Worm (Caenorhabditis elegans): ENCODE results near the gene tgt-2.

DNA sequence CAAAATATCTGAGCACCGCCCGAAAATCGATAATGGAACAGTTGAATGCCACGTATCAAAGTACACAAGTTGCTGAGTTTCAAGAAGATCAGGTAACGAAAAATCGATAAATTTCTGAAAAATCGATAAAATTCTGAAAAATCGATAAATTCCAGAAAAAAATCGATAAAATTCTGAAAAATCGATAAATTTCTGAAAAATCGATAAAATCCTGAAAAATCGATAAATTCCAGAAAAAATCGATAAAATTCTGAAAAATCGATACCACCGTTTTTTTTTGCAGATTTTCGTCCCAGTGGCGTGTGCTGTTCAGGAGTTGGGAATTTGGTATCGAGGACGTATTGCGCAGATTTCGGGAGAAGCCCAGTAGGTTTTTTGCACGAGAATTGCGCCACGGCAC lies 29.2 kb downstream of the tgt-2 start:
- TF ChIP-seq lsy-2 (tag; optimal IDR thresholded peaks at IDR 0.05) (no peak), ztf-4 (tag; optimal IDR thresholded peaks at IDR 0.05) (no peak)
